Worm (Caenorhabditis elegans): ENCODE measurements around the gene K08F9.3.
A peak's percentile ranks its signal among the peaks of the same experiment; 100 is the strongest.

ce11 chrV:15189567-15189966, 49.2 kb downstream of the K08F9.3 start, which contains the start of gene cyn-3:
- TF ChIP-seq nhr-28 (tag; optimal IDR thresholded peaks at IDR 0.05) (no peak), ceh-9 (tag; optimal IDR thresholded peaks at IDR 0.05) (no peak), lin-15B (tag; optimal IDR thresholded peaks at IDR 0.05) (peak; percentile 98), zag-1 (tag; optimal IDR thresholded peaks at IDR 0.05) (no peak), nhr-67 (tag; optimal IDR thresholded peaks at IDR 0.05) (no peak), R02D3.7 (tag; optimal IDR thresholded peaks at IDR 0.05) (peak; percentile 77), skn-1 (tag; optimal IDR thresholded peaks at IDR 0.05) (peak; percentile 91), ztf-4 (tag; optimal IDR thresholded peaks at IDR 0.05) (no peak), ama-1 (optimal IDR thresholded peaks at IDR 0.05) (peak; percentile 69), jun-1 (tag; optimal IDR thresholded peaks at IDR 0.05) (peak; percentile 73), pqm-1 (tag; optimal IDR thresholded peaks at IDR 0.05) (peak; percentile 58), ztf-11 (tag; optimal IDR thresholded peaks at IDR 0.05) (no peak), nhr-11 (tag; optimal IDR thresholded peaks at IDR 0.05) (no peak)

All from whole organism, L3 larva.